Fruit fly (Drosophila melanogaster): ENCODE data around the gene CadN.

dm6 chr2L:17748746-17749358 lies 29.3 kb downstream of the CadN start:
- TF ChIP-seq Sin3A (optimal IDR thresholded peaks at IDR 0.05) (no peak), psq (optimal IDR thresholded peaks at IDR 0.05) (no peak)

Measured in Kc167 (cell line).